Worm (Caenorhabditis elegans): Measurements from ENCODE around the gene fut-8.

DNA sequence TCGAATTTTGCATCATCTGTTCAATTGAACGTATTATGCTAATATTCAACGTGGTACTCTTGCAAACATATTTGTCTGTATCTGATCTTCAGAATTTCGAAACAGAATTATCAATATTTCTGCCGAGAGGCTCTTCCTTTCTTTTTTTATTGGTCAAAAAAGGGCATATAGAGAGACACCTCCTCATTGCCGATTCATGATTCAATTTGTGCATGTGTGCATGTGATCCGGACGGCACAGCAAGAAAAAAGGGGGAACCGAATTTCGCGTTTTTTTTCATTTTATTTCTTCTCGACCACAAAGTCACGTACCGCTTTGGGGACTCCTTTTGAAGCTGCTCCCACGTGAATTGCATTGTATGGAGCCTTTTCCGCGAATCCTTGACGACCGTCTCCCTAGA, 28.8 kb downstream of the fut-8 start, which contains the start of gene mcp-1:
- TF ChIP-seq nhr-76 (tag; optimal IDR thresholded peaks at IDR 0.05) (no peak), unc-39 (tag; optimal IDR thresholded peaks at IDR 0.05) (no peak), pha-4 (tag; optimal IDR thresholded peaks at IDR 0.05) (no peak), mab-5 (tag; optimal IDR thresholded peaks at IDR 0.05) (no peak), M03D4.4 (tag; optimal IDR thresholded peaks at IDR 0.05) (no peak), lsy-2 (tag; optimal IDR thresholded peaks at IDR 0.05) (no peak), lin-13 (tag; optimal IDR thresholded peaks at IDR 0.05) (no peak), nhr-237 (tag; optimal IDR thresholded peaks at IDR 0.05) (no peak), ztf-11 (tag; optimal IDR thresholded peaks at IDR 0.05) (no peak), nhr-12 (tag; optimal IDR thresholded peaks at IDR 0.05) (no peak), nhr-28 (tag; optimal IDR thresholded peaks at IDR 0.05) (no peak), ces-1 (GFP tag; optimal IDR thresholded peaks at IDR 0.05) (no peak), drap-1 (GFP tag; optimal IDR thresholded peaks at IDR 0.05) (no peak)

All from whole organism, mixed stage, embryonic.